Worm (Caenorhabditis elegans) whole organism, early embryonic: Measurements from ENCODE around the gene dmd-3.

ENCODE experiments used
- B0310.2 ChIP-seq: sonication (generic microtip); optimal IDR thresholded peaks from 2 replicates; lab custom pipeline; 2016; ENCODE audit warnings: mild to moderate bottlenecking, missing genetic modification characterization, missing compliant biosample characterization
- F13C5.2 ChIP-seq: sonication (generic microtip); optimal IDR thresholded peaks from 2 replicates; lab custom pipeline; 2017; ENCODE audit warnings: mild to moderate bottlenecking, missing genetic modification characterization, inconsistent platforms, missing compliant biosample characterization
- aly-1 ChIP-seq: sonication (generic microtip); optimal IDR thresholded peaks from 2 replicates; lab custom pipeline; 2016; ENCODE audit warnings: missing genetic modification characterization, missing compliant biosample characterization
- ama-1 ChIP-seq: fragments of 150-350 bp; optimal IDR thresholded peaks from 2 replicates; lab custom pipeline; 2014
- ceh-13 ChIP-seq: fragments of 200-800 bp; sonication (Bioruptor generic); optimal IDR thresholded peaks from 2 replicates; lab custom pipeline; 2018; ENCODE audit warnings: mild to moderate bottlenecking, missing genetic modification characterization, missing compliant biosample characterization
- ceh-36 ChIP-seq: sonication (generic microtip); optimal IDR thresholded peaks from 2 replicates; lab custom pipeline; 2016; ENCODE audit warnings: missing genetic modification characterization, inconsistent platforms, missing compliant biosample characterization
- ets-7 ChIP-seq: sonication (generic microtip); optimal IDR thresholded peaks from 2 replicates; lab custom pipeline; 2016; ENCODE audit warnings: missing genotype, missing genetic modification characterization, missing compliant biosample characterization
- flt-1 ChIP-seq: fragments of 200-800 bp; sonication (Bioruptor generic); IDR thresholded peaks from 2 replicates; pipeline ENCODE4 v1.3.6; 2022; ENCODE audit warnings: missing genetic modification characterization, missing compliant biosample characterization
- hmbx-1 ChIP-seq: sonication (generic microtip); optimal IDR thresholded peaks from 2 replicates; lab custom pipeline; 2016; ENCODE audit warnings: mild to moderate bottlenecking, missing genetic modification characterization, missing compliant biosample characterization
- hmg-4 ChIP-seq: fragments of 200-800 bp; sonication (Bioruptor generic); optimal IDR thresholded peaks from 2 replicates; lab custom pipeline; 2018; ENCODE audit warnings: mild to moderate bottlenecking, missing genetic modification characterization, missing compliant biosample characterization
- hnd-1 ChIP-seq: sonication (generic microtip); optimal IDR thresholded peaks from 2 replicates; lab custom pipeline; 2016; ENCODE audit warnings: missing genetic modification characterization, missing compliant biosample characterization
- pes-1 ChIP-seq: fragments of 200-800 bp; sonication (Bioruptor generic); IDR thresholded peaks from 2 replicates; pipeline ENCODE4 v1.3.6; 2022; ENCODE audit warnings: missing genetic modification reagents, missing genetic modification characterization, missing compliant biosample characterization
- scrt-1 ChIP-seq: fragments of 200-800 bp; sonication (Bioruptor generic); IDR thresholded peaks from 2 replicates; pipeline ENCODE4 v1.3.6; 2022; ENCODE audit warnings: missing genetic modification characterization, missing compliant biosample characterization
- sea-1 ChIP-seq: fragments of 200-800 bp; sonication (Bioruptor generic); conservative IDR thresholded peaks from 2 replicates; pipeline ENCODE4 v1.3.6; 2022; ENCODE audit warnings: missing genetic modification characterization, missing compliant biosample characterization
- tbx-11 ChIP-seq: fragments of 200-800 bp; sonication (Bioruptor generic); IDR thresholded peaks from 2 replicates; pipeline ENCODE4 v1.3.6; 2022; ENCODE audit warnings: missing genetic modification characterization, missing compliant biosample characterization
- tbx-37 ChIP-seq: fragments of 200-800 bp; sonication (Bioruptor generic); conservative IDR thresholded peaks from 2 replicates; pipeline ENCODE4 v1.3.6; 2022; ENCODE audit warnings: missing genetic modification reagents, missing genetic modification characterization, missing compliant biosample characterization
- tra-4 ChIP-seq: sonication (generic microtip); optimal IDR thresholded peaks from 2 replicates; lab custom pipeline; 2017; ENCODE audit warnings: missing genetic modification characterization, missing compliant biosample characterization

dmd-3 gene

DNA sequence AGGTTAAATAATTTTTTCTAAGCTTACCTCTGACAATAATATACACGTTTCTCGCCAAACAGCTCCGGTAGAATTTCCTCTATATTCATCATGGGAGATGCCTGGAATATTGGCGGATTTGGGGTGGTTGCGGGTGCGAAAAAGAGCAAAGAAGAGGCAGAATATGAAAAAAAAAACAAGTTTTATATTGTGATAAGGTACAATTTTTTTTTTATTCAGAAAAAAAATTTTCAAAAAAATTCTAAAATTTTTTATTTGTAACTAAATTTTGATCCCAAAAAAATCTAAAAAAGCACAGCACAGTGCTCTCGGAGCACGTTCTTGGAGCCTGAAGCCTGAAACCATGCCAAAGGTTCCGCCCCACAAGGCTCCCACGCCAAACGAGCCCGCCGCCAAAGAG, at the start of gene dmd-3:
Gene dmd-3, minus strand, starts transcription at position 101 of the 400 bp plus-strand sequence.
- TF ChIP-seq hmbx-1 (tag; lab: Kevin White, UChicago) = no peak

DNA sequence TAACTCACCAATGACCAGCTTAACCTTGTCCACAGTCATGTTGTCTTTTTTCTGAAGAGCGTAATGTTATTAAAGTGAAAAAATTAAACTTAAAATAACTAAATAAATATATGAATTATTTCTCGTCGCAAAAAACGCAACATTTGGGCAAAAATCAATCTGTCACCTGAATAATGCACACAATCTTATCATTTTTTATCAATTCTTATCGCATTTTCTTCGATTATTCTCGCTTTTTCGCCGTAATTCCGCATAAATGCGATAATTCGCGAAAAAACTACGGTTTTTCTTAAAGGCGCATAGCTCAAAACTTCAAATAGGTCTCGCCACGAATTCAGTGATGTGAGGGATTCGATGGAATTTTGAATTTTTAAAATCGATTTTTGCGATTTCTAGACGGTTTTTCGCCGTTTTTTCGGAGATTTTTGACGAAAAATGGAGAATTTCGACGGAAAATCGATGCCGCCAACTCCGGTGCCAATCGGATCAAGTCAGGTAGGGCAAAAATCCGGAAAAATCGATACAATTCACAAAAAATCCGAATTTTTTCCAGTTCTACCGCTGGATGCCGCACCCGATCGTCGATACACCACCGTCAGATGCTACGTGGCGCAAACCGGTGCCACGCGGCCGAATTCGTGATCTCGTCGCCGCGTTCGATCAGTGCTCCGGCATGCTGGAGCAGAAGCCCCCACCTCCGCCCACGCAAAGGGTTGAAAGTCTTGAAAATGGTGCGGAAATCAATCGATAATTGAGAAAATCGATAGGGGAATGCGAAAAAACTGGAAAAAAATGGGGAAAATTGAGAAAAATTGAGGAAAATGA, 42.5 kb upstream of the dmd-3 start, which contains the start of the genes Y43F8C.13 and ani-3:
Gene Y43F8C.13, minus strand, starts transcription at position 51 of the 825 bp plus-strand sequence.
Gene ani-3, plus strand, starts transcription at position 385 of the 825 bp plus-strand sequence.
- TF ChIP-seq aly-1 (tag; lab: Kevin White, UChicago) (no peak), scrt-1 (GFP tag; lab: Robert Waterston, UW) (no peak)

DNA sequence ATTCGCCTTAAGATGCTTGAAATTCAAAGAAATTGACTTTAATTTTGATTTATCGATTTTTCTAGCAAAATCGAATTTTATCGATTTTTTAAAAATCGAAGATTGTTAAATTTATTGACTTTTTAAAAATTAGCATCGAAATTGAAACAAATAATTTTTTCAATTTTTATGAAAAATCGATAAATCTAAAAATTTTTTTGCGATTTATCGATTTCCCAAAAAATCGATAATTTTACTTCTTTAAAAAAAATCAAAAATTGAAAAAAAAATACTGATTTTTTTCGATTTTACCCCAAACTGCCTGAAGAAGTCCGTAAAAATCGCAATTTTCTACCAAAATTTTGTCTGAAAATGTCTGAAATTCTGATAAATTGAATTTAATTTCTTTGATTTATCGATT, 36.9 kb upstream of the dmd-3 start:
- TF ChIP-seq tbx-37 (GFP tag; lab: Robert Waterston, UW) (no peak), ceh-36 (tag; lab: Kevin White, UChicago) (no peak)

DNA sequence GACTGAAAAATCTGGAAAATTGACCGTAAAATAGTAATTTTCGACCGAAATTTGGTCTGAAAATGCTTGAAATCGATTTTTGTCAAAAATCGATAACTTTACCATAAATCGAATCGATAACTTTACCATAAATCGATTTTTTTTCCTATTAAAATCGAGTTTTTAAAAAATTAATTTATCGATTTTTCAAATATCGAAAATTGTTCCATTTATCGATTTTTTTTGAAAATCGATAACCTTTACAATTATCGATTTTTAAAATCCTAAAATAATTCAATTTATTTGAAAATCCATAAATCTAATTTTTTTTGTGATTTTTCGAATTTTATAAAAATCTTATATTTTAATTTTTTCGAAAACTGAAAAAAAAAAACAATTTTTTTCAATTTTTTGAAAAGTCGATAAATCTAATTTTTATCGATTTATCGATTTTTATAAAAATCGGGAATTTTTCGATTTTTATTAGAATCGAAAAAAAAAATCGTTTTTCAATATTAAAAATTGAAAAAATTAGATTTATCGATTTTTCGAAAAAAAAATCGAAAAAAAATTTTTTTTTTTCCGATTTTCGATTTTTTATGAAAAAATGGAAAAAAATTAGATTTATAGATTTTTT, 36.3 kb upstream of the dmd-3 start:
- TF ChIP-seq aly-1 (tag; lab: Kevin White, UChicago) = no peak
- no peak for TF ChIP-seq ceh-36 (tag; lab: Kevin White, UChicago)
- no peak for TF ChIP-seq ceh-13 (GFP tag; lab: Kevin White, UChicago)
- no peak for TF ChIP-seq hnd-1 (tag; lab: Kevin White, UChicago)
- no peak for TF ChIP-seq B0310.2
- no peak for TF ChIP-seq flt-1 (GFP tag; lab: Robert Waterston, UW)
- TF ChIP-seq hmbx-1 (tag; lab: Kevin White, UChicago) = no peak
- TF ChIP-seq tbx-37 (GFP tag; lab: Robert Waterston, UW) = no peak
- no peak for TF ChIP-seq scrt-1 (GFP tag; lab: Robert Waterston, UW)
- TF ChIP-seq sea-1 (GFP tag; lab: Robert Waterston, UW) = no peak
- TF ChIP-seq ets-7 (tag; lab: Kevin White, UChicago) = no peak
- no peak for TF ChIP-seq F13C5.2 (tag; lab: Kevin White, UChicago)
- TF ChIP-seq tbx-11 (GFP tag; lab: Robert Waterston, UW) = no peak
- no peak for TF ChIP-seq hmg-4 (GFP tag; lab: Kevin White, UChicago)
- TF ChIP-seq pes-1 (GFP tag; lab: Robert Waterston, UW) = no peak
- no peak for TF ChIP-seq tra-4 (tag; lab: Kevin White, UChicago)
- no peak for TF ChIP-seq ama-1 (lab: Kevin White, UChicago)

DNA sequence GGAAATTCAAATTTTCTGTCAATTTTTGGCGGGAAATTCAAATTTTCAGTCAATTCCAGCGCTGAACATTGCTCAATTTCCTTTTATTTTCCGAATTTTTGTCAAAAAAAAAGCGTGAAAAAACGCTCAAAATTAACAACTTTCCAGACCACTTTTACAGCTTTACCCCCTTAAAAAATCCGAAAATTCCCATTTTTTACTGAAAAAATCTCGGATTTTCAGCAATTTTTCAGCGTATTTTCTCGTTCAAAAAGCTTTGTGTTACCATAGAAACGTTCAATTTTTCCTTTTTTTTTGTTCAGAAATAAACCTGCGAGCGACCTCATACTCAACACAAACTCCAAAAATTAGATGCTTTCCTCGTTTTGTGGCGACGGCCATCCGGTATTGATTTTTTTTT, 19.5 kb upstream of the dmd-3 start, which contains the start of gene mrp-7:
Gene mrp-7, plus strand, starts transcription at position 301 of the 400 bp plus-strand sequence.
- TF ChIP-seq pes-1 (GFP tag; lab: Robert Waterston, UW) (no peak), hmbx-1 (tag; lab: Kevin White, UChicago) (no peak), hnd-1 (tag; lab: Kevin White, UChicago) (no peak), ceh-13 (GFP tag; lab: Kevin White, UChicago) (no peak), ets-7 (tag; lab: Kevin White, UChicago) (no peak), tra-4 (tag; lab: Kevin White, UChicago) (no peak), flt-1 (GFP tag; lab: Robert Waterston, UW) (no peak), tbx-11 (GFP tag; lab: Robert Waterston, UW) (no peak), tbx-37 (GFP tag; lab: Robert Waterston, UW) (no peak)

DNA sequence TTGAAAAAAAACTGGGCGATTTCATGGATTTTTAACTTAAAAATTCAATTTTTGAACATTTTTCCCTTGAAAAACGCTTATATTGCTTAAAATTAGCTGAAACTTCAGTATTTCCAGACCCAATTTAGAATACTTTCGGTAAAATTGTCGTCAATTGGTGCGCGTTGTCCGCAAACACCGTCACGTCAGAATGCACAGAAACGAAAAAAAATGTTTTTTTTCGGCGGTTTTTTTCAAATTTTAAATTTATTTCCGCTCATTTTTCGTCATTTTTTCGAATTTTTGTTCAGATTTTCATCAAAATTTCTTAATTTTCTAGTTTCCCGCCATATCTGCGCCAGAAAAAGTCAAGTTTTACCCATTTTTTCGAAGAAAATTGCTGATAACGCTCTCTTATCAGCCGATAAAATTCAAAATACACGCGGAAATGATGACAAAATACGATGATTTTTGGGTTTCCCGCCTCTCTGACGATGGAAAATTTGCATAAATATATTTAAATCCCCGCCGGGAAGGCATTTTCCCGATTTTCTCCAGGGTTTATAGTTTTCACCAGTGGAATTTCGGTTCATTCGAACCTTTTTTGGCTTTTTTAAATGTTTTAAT, 18.4 kb upstream of the dmd-3 start:
- TF ChIP-seq scrt-1 (GFP tag; lab: Robert Waterston, UW) = no peak
- TF ChIP-seq tbx-11 (GFP tag; lab: Robert Waterston, UW) = no peak

DNA sequence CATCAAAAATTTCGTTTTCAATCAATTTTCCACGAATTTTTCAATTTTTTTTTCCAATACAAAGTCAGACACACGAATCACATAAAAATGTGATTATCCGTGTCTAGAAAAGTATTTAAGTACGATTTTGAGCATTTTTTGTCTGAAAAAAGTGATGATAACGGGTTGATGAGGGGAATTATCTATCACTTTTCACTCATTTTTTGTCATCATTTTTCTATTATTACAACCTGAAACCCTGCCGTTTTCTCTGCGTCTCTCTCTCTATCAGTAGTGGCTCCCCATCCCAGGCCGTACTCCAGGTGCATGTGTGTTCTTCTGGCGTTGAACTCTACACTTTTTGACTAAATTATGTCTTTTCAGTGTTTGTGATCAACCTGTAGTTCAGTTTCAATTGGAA, 17.3 kb upstream of the dmd-3 start:
- no peak for TF ChIP-seq flt-1 (GFP tag; lab: Robert Waterston, UW)
- TF ChIP-seq aly-1 (tag; lab: Kevin White, UChicago) = no peak
- no peak for TF ChIP-seq ama-1 (lab: Kevin White, UChicago)
- TF ChIP-seq tbx-11 (GFP tag; lab: Robert Waterston, UW) = no peak
- no peak for TF ChIP-seq hmg-4 (GFP tag; lab: Kevin White, UChicago)
- no peak for TF ChIP-seq pes-1 (GFP tag; lab: Robert Waterston, UW)

DNA sequence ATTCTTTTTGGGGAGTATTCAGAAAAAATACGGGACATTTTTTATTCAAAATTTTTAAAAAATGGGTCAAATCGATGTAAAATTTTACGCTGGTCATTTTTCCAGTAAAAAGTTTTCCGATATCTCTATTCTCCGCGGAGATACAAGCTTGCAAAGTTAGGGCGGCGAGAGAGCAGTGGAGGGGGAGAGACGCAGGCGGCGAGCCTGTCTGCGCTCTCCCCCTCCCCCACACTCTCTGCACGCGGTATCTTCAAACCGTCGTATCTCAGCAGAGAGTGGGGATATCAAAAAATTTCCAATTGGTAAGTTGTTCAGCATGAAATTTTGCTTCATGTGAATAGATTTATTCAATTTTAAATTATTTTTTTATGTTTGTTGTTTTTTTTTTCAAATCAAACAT, 16.8 kb upstream of the dmd-3 start:
- TF ChIP-seq hmbx-1 (tag; lab: Kevin White, UChicago) (no peak), hnd-1 (tag; lab: Kevin White, UChicago) (no peak), pes-1 (GFP tag; lab: Robert Waterston, UW) (no peak), ceh-36 (tag; lab: Kevin White, UChicago) (no peak), ets-7 (tag; lab: Kevin White, UChicago) (no peak), ama-1 (lab: Kevin White, UChicago) (no peak), flt-1 (GFP tag; lab: Robert Waterston, UW) (no peak), tbx-11 (GFP tag; lab: Robert Waterston, UW) (no peak), ceh-13 (GFP tag; lab: Kevin White, UChicago) (no peak), scrt-1 (GFP tag; lab: Robert Waterston, UW) (no peak), sea-1 (GFP tag; lab: Robert Waterston, UW) (no peak), tbx-37 (GFP tag; lab: Robert Waterston, UW) (no peak)
